Fruit fly (Drosophila melanogaster) whole organism, embryonic: ENCODE measurements around the gene PIP82.

Experiments
- Antp ChIP-seq: fragments of 200-800 bp; sonication (Bioruptor generic); optimal IDR thresholded peaks from 3 replicates; lab custom pipeline; 2016; ENCODE audit warnings: missing biosample characterization, missing genetic modification characterization
- Blimp-1 ChIP-seq: fragments of 200-800 bp; sonication (Bioruptor generic); optimal IDR thresholded peaks from 3 replicates; lab custom pipeline; 2018; ENCODE audit warnings: missing biosample characterization, missing genetic modification characterization, mild to moderate bottlenecking, moderate library complexity, missing genetic modification reagents
- BtbVII ChIP-seq: fragments of 200-800 bp; sonication (Bioruptor generic); optimal IDR thresholded peaks from 3 replicates; lab custom pipeline; 2017; ENCODE audit warnings: missing biosample characterization, mild to moderate bottlenecking, missing genetic modification characterization
- Bteb2 ChIP-seq: fragments of 200-800 bp; sonication (Bioruptor generic); optimal IDR thresholded peaks from 2 replicates; lab custom pipeline; 2016; ENCODE audit warnings: missing biosample characterization, missing genetic modification characterization
- CG10209 ChIP-seq: fragments of 200-800 bp; sonication (Bioruptor generic); optimal IDR thresholded peaks from 3 replicates; lab custom pipeline; 2017; ENCODE audit warnings: missing biosample characterization, mild to moderate bottlenecking, missing genetic modification characterization, missing genetic modification reagents
- CG11560 ChIP-seq: fragments of 200-800 bp; sonication (Bioruptor generic); IDR thresholded peaks from 3 replicates; pipeline ENCODE4 v1.3.6; 2022; ENCODE audit warnings: missing biosample characterization, missing genetic modification characterization
- CG12104 ChIP-seq: fragments of 200-800 bp; sonication (Bioruptor generic); optimal IDR thresholded peaks from 3 replicates; lab custom pipeline; 2016; ENCODE audit warnings: missing biosample characterization, missing genetic modification characterization
- CG13424 ChIP-seq: fragments of 200-800 bp; sonication (Bioruptor generic); optimal IDR thresholded peaks from 2 replicates; lab custom pipeline; 2019; ENCODE audit warnings: missing biosample characterization, mild to moderate bottlenecking, missing genetic modification characterization, moderate library complexity
- CG14667 ChIP-seq: fragments of 200-800 bp; sonication (Bioruptor generic); IDR thresholded peaks from 2 replicates; pipeline ENCODE4 v1.3.6; 2022; ENCODE audit warnings: missing biosample characterization, missing genetic modification characterization
- CG17361 ChIP-seq: fragments of 200-800 bp; sonication (Bioruptor generic); IDR thresholded peaks from 3 replicates; pipeline ENCODE4 v1.3.6; 2022; ENCODE audit warnings: missing biosample characterization, missing genetic modification characterization
- CG17568 ChIP-seq: fragments of 200-800 bp; sonication (Bioruptor generic); optimal IDR thresholded peaks from 2 replicates; lab custom pipeline; 2018; ENCODE audit warnings: missing biosample characterization, mild to moderate bottlenecking, missing genetic modification characterization, moderate library complexity
- CG17802 ChIP-seq: fragments of 200-800 bp; sonication (Bioruptor generic); optimal IDR thresholded peaks from 2 replicates; lab custom pipeline; 2018; ENCODE audit warnings: missing biosample characterization, mild to moderate bottlenecking, missing genetic modification characterization, moderate library complexity
- CG17829 ChIP-seq: fragments of 200-800 bp; optimal IDR thresholded peaks from 2 replicates; lab custom pipeline; 2019; ENCODE audit warnings: missing biosample characterization, mild to moderate bottlenecking, missing genetic modification characterization, moderate library complexity
- CG1792 ChIP-seq: fragments of 200-800 bp; sonication (Bioruptor generic); optimal IDR thresholded peaks from 2 replicates; lab custom pipeline; 2016; ENCODE audit warnings: missing biosample characterization, missing genetic modification characterization
- CG31224 ChIP-seq: fragments of 200-800 bp; sonication (Bioruptor generic); IDR thresholded peaks from 2 replicates; pipeline ENCODE4 v1.3.6; 2022; ENCODE audit warnings: missing biosample characterization, missing genetic modification characterization
- CG32767 ChIP-seq: fragments of 200-800 bp; sonication (Bioruptor generic); IDR thresholded peaks from 2 replicates; pipeline ENCODE4 v1.3.6; 2022; ENCODE audit warnings: missing biosample characterization, missing genetic modification characterization
- CG43689 ChIP-seq: fragments of 200-800 bp; sonication (Bioruptor generic); IDR thresholded peaks from 2 replicates; pipeline ENCODE4 v1.3.6; 2022; ENCODE audit warnings: missing biosample characterization, missing genetic modification characterization
- CG6689 ChIP-seq: fragments of 200-800 bp; sonication (Bioruptor generic); IDR thresholded peaks from 2 replicates; pipeline ENCODE4 v1.3.6; 2022; ENCODE audit warnings: missing biosample characterization, missing genetic modification characterization
- CG6765 ChIP-seq: fragments of 200-800 bp; sonication (Bioruptor generic); optimal IDR thresholded peaks from 3 replicates; lab custom pipeline; 2017; ENCODE audit warnings: missing biosample characterization, mild to moderate bottlenecking, missing genetic modification characterization
- CG7556 ChIP-seq: fragments of 200-800 bp; sonication (Bioruptor generic); optimal IDR thresholded peaks from 2 replicates; lab custom pipeline; 2017; ENCODE audit warnings: missing biosample characterization, mild to moderate bottlenecking, missing genetic modification characterization
- CHES-1-like ChIP-seq: fragments of 200-800 bp; sonication (Bioruptor generic); optimal IDR thresholded peaks from 2 replicates; lab custom pipeline; 2016; ENCODE audit warnings: missing biosample characterization, missing genetic modification characterization
- Dll ChIP-seq: fragments of 200-800 bp; sonication (Bioruptor generic); IDR thresholded peaks from 4 replicates; pipeline ENCODE4 v1.3.6; 2022; ENCODE audit warnings: missing biosample characterization, missing genetic modification characterization; ENCODE audit not compliant: partially characterized antibody
- Ets65A ChIP-seq: fragments of 200-800 bp; sonication (Bioruptor generic); peaks from one replicate; lab custom pipeline; 2016; ENCODE audit warnings: missing biosample characterization, missing genetic modification characterization
- Fer1 ChIP-seq: fragments of 200-800 bp; sonication (Bioruptor generic); optimal IDR thresholded peaks from 2 replicates; lab custom pipeline; 2017; ENCODE audit warnings: missing biosample characterization, mild to moderate bottlenecking, missing genetic modification characterization
- GATAe ChIP-seq: fragments of 200-800 bp; sonication (Bioruptor generic); conservative IDR thresholded peaks from 2 replicates; pipeline ENCODE4 v1.3.6; 2022; ENCODE audit warnings: missing biosample characterization, missing genetic modification characterization
- Hmr ChIP-seq: fragments of 200-800 bp; sonication (Bioruptor generic); optimal IDR thresholded peaks from 3 replicates; lab custom pipeline; 2017; ENCODE audit warnings: mild to moderate bottlenecking, missing biosample characterization, missing genetic modification reagents, missing genetic modification characterization
- Lim3 ChIP-seq: fragments of 200-800 bp; sonication (Bioruptor generic); IDR thresholded peaks from 2 replicates; pipeline ENCODE4 v1.3.6; 2022; ENCODE audit warnings: missing biosample characterization, missing genetic modification characterization
- Lpt ChIP-seq: fragments of >200 bp; optimal IDR thresholded peaks from 2 replicates; lab custom pipeline; 2018; ENCODE audit warnings: missing biosample characterization, missing genetic modification characterization
- Max ChIP-seq: fragments of 200-800 bp; sonication (Bioruptor generic); optimal IDR thresholded peaks from 2 replicates; lab custom pipeline; 2016; ENCODE audit warnings: missing biosample characterization, mild to moderate bottlenecking, missing genetic modification characterization
- Myb ChIP-seq: fragments of 200-800 bp; sonication (Bioruptor generic); optimal IDR thresholded peaks from 2 replicates; lab custom pipeline; 2016; ENCODE audit warnings: missing biosample characterization, missing genetic modification characterization
- Neu2 ChIP-seq: fragments of 200-800 bp; sonication (Bioruptor generic); optimal IDR thresholded peaks from 3 replicates; lab custom pipeline; 2016; ENCODE audit warnings: missing biosample characterization, missing genetic modification characterization, borderline replicate concordance
- Oli ChIP-seq: fragments of 200-800 bp; sonication (Bioruptor generic); optimal IDR thresholded peaks from 2 replicates; lab custom pipeline; 2018; ENCODE audit warnings: missing biosample characterization, mild to moderate bottlenecking, missing genetic modification characterization, moderate library complexity
- Ravus ChIP-seq: fragments of 200-800 bp; sonication (Bioruptor generic); IDR thresholded peaks from 2 replicates; pipeline ENCODE4 v1.3.6; 2022; ENCODE audit warnings: missing biosample characterization, missing genetic modification characterization
- Sry-δ ChIP-seq: fragments of 200-800 bp; sonication (Bioruptor generic); optimal IDR thresholded peaks from 2 replicates; lab custom pipeline; 2016; ENCODE audit warnings: missing biosample characterization, missing genetic modification characterization
- Ssrp ChIP-seq: fragments of 200-800 bp; sonication (Bioruptor generic); optimal IDR thresholded peaks from 2 replicates; lab custom pipeline; 2018; ENCODE audit warnings: missing biosample characterization, mild to moderate bottlenecking, missing genetic modification characterization, moderate library complexity
- YL-1 ChIP-seq: fragments of 200-800 bp; sonication (Bioruptor generic); optimal IDR thresholded peaks from 3 replicates; lab custom pipeline; 2017; ENCODE audit warnings: missing biosample characterization, mild to moderate bottlenecking, missing genetic modification characterization
- bigmax ChIP-seq: fragments of 200-800 bp; sonication (Bioruptor generic); optimal IDR thresholded peaks from 2 replicates; lab custom pipeline; 2018; ENCODE audit warnings: missing biosample characterization, mild to moderate bottlenecking, missing genetic modification characterization
- dmrt11E ChIP-seq: fragments of 200-800 bp; sonication (Bioruptor generic); optimal IDR thresholded peaks from 3 replicates; lab custom pipeline; 2018; ENCODE audit warnings: missing biosample characterization, mild to moderate bottlenecking, missing genetic modification characterization, moderate library complexity
- dysf ChIP-seq: fragments of 200-800 bp; sonication (Bioruptor generic); IDR thresholded peaks from 3 replicates; pipeline ENCODE4 v1.3.6; 2022; ENCODE audit warnings: missing biosample characterization, missing genetic modification characterization
- jigr1 ChIP-seq: fragments of 200-800 bp; sonication (Bioruptor generic); IDR thresholded peaks from 3 replicates; pipeline ENCODE4 v1.3.6; 2022; ENCODE audit warnings: missing biosample characterization, missing genetic modification characterization
- jing ChIP-seq: fragments of 200-800 bp; sonication (Bioruptor generic); optimal IDR thresholded peaks from 2 replicates; lab custom pipeline; 2018; ENCODE audit warnings: missing biosample characterization, mild to moderate bottlenecking, missing genetic modification characterization
- pzg ChIP-seq: fragments of 200-800 bp; sonication (Bioruptor generic); optimal IDR thresholded peaks from 3 replicates; lab custom pipeline; 2018; ENCODE audit warnings: missing biosample characterization, mild to moderate bottlenecking, missing genetic modification characterization, moderate library complexity
- sd ChIP-seq: fragments of 200-800 bp; sonication (Bioruptor generic); optimal IDR thresholded peaks from 3 replicates; lab custom pipeline; 2018; ENCODE audit warnings: missing biosample characterization, mild to moderate bottlenecking, missing genetic modification characterization, moderate library complexity
- sens ChIP-seq: fragments of 200-800 bp; sonication (Bioruptor generic); peaks from one replicate; lab custom pipeline; 2016; ENCODE audit warnings: missing biosample characterization, missing genetic modification characterization
- sug ChIP-seq: fragments of 200-800 bp; optimal IDR thresholded peaks from 2 replicates; lab custom pipeline; 2019; ENCODE audit warnings: missing biosample characterization, mild to moderate bottlenecking, missing genetic modification characterization, moderate library complexity
- tap ChIP-seq: fragments of 200-800 bp; optimal IDR thresholded peaks from 3 replicates; lab custom pipeline; 2019; ENCODE audit warnings: missing biosample characterization, mild to moderate bottlenecking, missing genetic modification characterization, moderate library complexity
- tna ChIP-seq: fragments of 200-800 bp; sonication (Bioruptor generic); IDR thresholded peaks from 2 replicates; pipeline ENCODE4 v1.3.6; 2022; ENCODE audit warnings: missing biosample characterization, missing genetic modification characterization; ENCODE audit not compliant: partially characterized antibody
- toy ChIP-seq: fragments of 200-800 bp; sonication (Bioruptor generic); IDR thresholded peaks from 2 replicates; pipeline ENCODE4 v1.3.6; 2022; ENCODE audit warnings: missing biosample characterization, missing genetic modification characterization
- trem ChIP-seq: fragments of 200-800 bp; optimal IDR thresholded peaks from 3 replicates; lab custom pipeline; 2019; ENCODE audit warnings: missing biosample characterization, mild to moderate bottlenecking, missing genetic modification characterization, moderate library complexity
- zfh1 ChIP-seq: fragments of 200-800 bp; sonication (Bioruptor generic); IDR thresholded peaks from 3 replicates; pipeline ENCODE4 v1.3.6; 2022; ENCODE audit warnings: missing biosample characterization, missing genetic modification characterization

PIP82 gene

dm6 chrX:8517121-8518024 is 12.1 kb downstream of the PIP82 start, which contains the start of gene Nrg (continued):
- TF ChIP-seq CG17361 (no peak; the same call in 2 of the 3 replicates), CG17802 (tag; lab: Kevin White, UChicago) (no peak), Blimp-1 (no peak), Lpt (GFP tag; lab: Kevin White, UChicago) (no peak), GATAe (GFP tag; lab: Robert Waterston, UW) (no peak), Sry-δ (GFP tag; lab: Kevin White, UChicago) (peak; percentile 93), BtbVII (GFP tag; lab: Kevin White, UChicago) (no peak), tap (no peak), Myb (peak; percentile 86), Dll (peak; percentile 100), CG11560 (tag; lab: Robert Waterston, UW) (peak; percentile 62; the same call in 1 of the 3 replicates), CG14667 (GFP tag; lab: Robert Waterston, UW) (no peak), dmrt11E (tag; lab: Kevin White, UChicago) (no peak), CHES-1-like (no peak), tna (GFP tag; lab: Robert Waterston, UW) (peak; percentile 99), Lim3 (GFP tag; lab: Robert Waterston, UW) (no peak), jing (GFP tag; lab: Kevin White, UChicago) (no peak), CG6689 (GFP tag; lab: Robert Waterston, UW) (no peak), CG1792 (GFP tag; lab: Kevin White, UChicago) (no peak), toy (GFP tag; lab: Robert Waterston, UW) (no peak), CG31224 (GFP tag; lab: Robert Waterston, UW) (no peak), CG12104 (GFP tag; lab: Kevin White, UChicago) (no peak), CG43689 (GFP tag; lab: Robert Waterston, UW) (no peak), CG10209 (GFP tag; lab: Kevin White, UChicago) (no peak), CG7556 (peak; percentile 0), trem (peak; percentile 95), dysf (no peak), CG17568 (GFP tag; lab: Kevin White, UChicago) (peak; percentile 18), CG6765 (GFP tag; lab: Kevin White, UChicago) (no peak), Ravus (GFP tag; lab: Robert Waterston, UW) (no peak), Fer1 (GFP tag; lab: Kevin White, UChicago) (peak; percentile 66), Ssrp (tag; lab: Kevin White, UChicago) (no peak), CG13424 (tag; lab: Kevin White, UChicago) (peak; percentile 37), CG32767 (GFP tag; lab: Robert Waterston, UW) (no peak), pzg (GFP tag; lab: Kevin White, UChicago) (peak; percentile 99), Bteb2 (no peak), Oli (tag; lab: Kevin White, UChicago) (no peak), sug (tag; lab: Kevin White, UChicago) (peak; percentile 50), Hmr (GFP tag; lab: Kevin White, UChicago) (peak; percentile 70), Antp (GFP tag; lab: Kevin White, UChicago) (peak; percentile 39), bigmax (GFP tag; lab: Kevin White, UChicago) (peak; percentile 35), zfh1 (GFP tag; lab: Robert Waterston, UW) (no peak), Neu2 (GFP tag; lab: Kevin White, UChicago) (no peak), Ets65A (no peak), sd (tag; lab: Kevin White, UChicago) (peak; percentile 91), jigr1 (GFP tag; lab: Robert Waterston, UW) (no peak), CG17829 (tag; lab: Kevin White, UChicago) (peak; percentile 56), Max (GFP tag; lab: Kevin White, UChicago) (peak; percentile 26), YL-1 (GFP tag; lab: Kevin White, UChicago) (peak; percentile 30), sens (GFP tag; lab: Kevin White, UChicago) (peak; percentile 82)
